Worm (Caenorhabditis elegans) whole organism, young adult: ENCODE measurements around the gene mrpl-53.

Experiments
- B0035.1 ChIP-seq: sonication (generic microtip); optimal IDR thresholded peaks from 2 replicates; lab custom pipeline; 2016; ENCODE audit warnings: missing genetic modification characterization, mild to moderate bottlenecking, missing compliant biosample characterization, missing genotype, missing genetic modification reagents
- B0261.1 ChIP-seq: sonication (generic microtip); optimal IDR thresholded peaks from 2 replicates; lab custom pipeline; 2016; ENCODE audit warnings: mild to moderate bottlenecking, missing genetic modification characterization, moderate library complexity, missing compliant biosample characterization
- B0336.3 ChIP-seq: fragments of 200-800 bp; sonication (Bioruptor generic); IDR thresholded peaks from 2 replicates; pipeline ENCODE4 v1.3.6; 2022; ENCODE audit warnings: missing genetic modification characterization, missing compliant biosample characterization
- C17E4.6 ChIP-seq: fragments of 200-800 bp; sonication (Bioruptor generic); IDR thresholded peaks from 2 replicates; pipeline ENCODE4 v1.3.6; 2022; ENCODE audit warnings: missing genetic modification reagents, missing genetic modification characterization, missing compliant biosample characterization
- D2030.7 ChIP-seq: fragments of 200-800 bp; sonication (Bioruptor generic); IDR thresholded peaks from 2 replicates; pipeline ENCODE4 v1.3.6; 2022; ENCODE audit warnings: missing genetic modification reagents, missing genetic modification characterization, missing compliant biosample characterization
- F10E7.11 ChIP-seq: sonication (generic microtip); optimal IDR thresholded peaks from 2 replicates; lab custom pipeline; 2017; ENCODE audit warnings: mild to moderate bottlenecking, missing genetic modification characterization, moderate library complexity, missing compliant biosample characterization
- F55B11.4 ChIP-seq: sonication (generic microtip); optimal IDR thresholded peaks from 2 replicates; lab custom pipeline; 2016; ENCODE audit warnings: missing compliant biosample characterization, missing genetic modification characterization, borderline replicate concordance; ENCODE audit not compliant: insufficient read depth
- K12H6.12 ChIP-seq: fragments of 200-800 bp; sonication (Bioruptor generic); optimal IDR thresholded peaks from 2 replicates; lab custom pipeline; 2018; ENCODE audit warnings: mild to moderate bottlenecking, missing genetic modification characterization, missing compliant biosample characterization
- T26A5.8 ChIP-seq: sonication (generic microtip); optimal IDR thresholded peaks from 2 replicates; lab custom pipeline; 2016; ENCODE audit warnings: missing genetic modification characterization, missing compliant biosample characterization
- Y53G8AR.9 ChIP-seq: fragments of 200-800 bp; sonication (Bioruptor generic); conservative IDR thresholded peaks from 2 replicates; pipeline ENCODE4 v1.3.6; 2022; ENCODE audit warnings: missing genetic modification reagents, missing genetic modification characterization, missing compliant biosample characterization
- Y56A3A.18 ChIP-seq: fragments of 200-800 bp; sonication (Bioruptor generic); IDR thresholded peaks from 2 replicates; pipeline ENCODE4 v1.3.6; 2022; ENCODE audit warnings: missing genetic modification reagents, missing genetic modification characterization, missing compliant biosample characterization
- Y79H2A.3 ChIP-seq: fragments of 200-800 bp; sonication (Bioruptor generic); conservative IDR thresholded peaks from 2 replicates; pipeline ENCODE4 v1.3.6; 2022; ENCODE audit warnings: missing genetic modification reagents, missing genetic modification characterization, missing compliant biosample characterization
- Y95B8A.8 ChIP-seq: fragments of 200-800 bp; sonication (Bioruptor generic); IDR thresholded peaks from 2 replicates; pipeline ENCODE4 v1.3.6; 2022; ENCODE audit warnings: missing genetic modification reagents, missing genetic modification characterization, missing compliant biosample characterization
- akir-1 ChIP-seq: fragments of 200-800 bp; sonication (Bioruptor generic); optimal IDR thresholded peaks from 2 replicates; lab custom pipeline; 2018; ENCODE audit warnings: mild to moderate bottlenecking, missing genetic modification characterization, moderate library complexity, missing compliant biosample characterization
- ama-1 ChIP-seq, 3 experiments: fragments of 150-350 bp in 1 of 3; sonication (generic microtip) in 2 of 3; optimal IDR thresholded peaks; 2 replicates each; lab custom pipeline; 2014 to 2018; ENCODE audit warnings: missing biosample characterization in 2 of 3, missing genetic modification characterization in 2 of 3, missing genetic modification reagents in 2 of 3
- aptf-2 ChIP-seq: fragments of 200-800 bp; sonication (Bioruptor generic); conservative IDR thresholded peaks from 2 replicates; pipeline ENCODE4 v1.3.6; 2022; ENCODE audit warnings: missing genetic modification reagents, missing genetic modification characterization, missing compliant biosample characterization
- aptf-3 ChIP-seq: fragments of 200-800 bp; sonication (Bioruptor generic); IDR thresholded peaks from 2 replicates; pipeline ENCODE4 v1.3.6; 2022; ENCODE audit warnings: missing genetic modification characterization, missing compliant biosample characterization
- athp-1 ChIP-seq: sonication (generic microtip); optimal IDR thresholded peaks from 2 replicates; lab custom pipeline; 2017; ENCODE audit warnings: mild to moderate bottlenecking, missing genetic modification characterization, missing compliant biosample characterization
- attf-6 ChIP-seq: fragments of 200-800 bp; sonication (Bioruptor generic); IDR thresholded peaks from 2 replicates; pipeline ENCODE4 v1.3.6; 2022; ENCODE audit warnings: missing genetic modification reagents, missing genetic modification characterization, missing compliant biosample characterization
- cebp-2 ChIP-seq: fragments of 200-800 bp; sonication (Bioruptor generic); IDR thresholded peaks from 2 replicates; pipeline ENCODE4 v1.3.6; 2022; ENCODE audit warnings: missing genetic modification characterization, missing compliant biosample characterization
- ceh-100 ChIP-seq: fragments of 200-800 bp; sonication (Bioruptor generic); IDR thresholded peaks from 2 replicates; pipeline ENCODE4 v1.3.6; 2022; ENCODE audit warnings: missing genetic modification reagents, missing genetic modification characterization, missing compliant biosample characterization
- ceh-79 ChIP-seq: sonication (generic microtip); optimal IDR thresholded peaks from 2 replicates; lab custom pipeline; 2017; ENCODE audit warnings: mild to moderate bottlenecking, missing genetic modification characterization, missing compliant biosample characterization
- chd-7 ChIP-seq: sonication (generic microtip); optimal IDR thresholded peaks from 2 replicates; lab custom pipeline; 2016; ENCODE audit warnings: mild to moderate bottlenecking, missing genetic modification characterization, moderate library complexity, missing compliant biosample characterization
- die-1 ChIP-seq: sonication (generic microtip); optimal IDR thresholded peaks from 2 replicates; lab custom pipeline; 2016; ENCODE audit warnings: missing genotype, mild to moderate bottlenecking, missing genetic modification characterization, missing compliant biosample characterization
- dox-1 ChIP-seq: fragments of 200-800 bp; sonication (Bioruptor generic); IDR thresholded peaks from 2 replicates; pipeline ENCODE4 v1.3.6; 2022; ENCODE audit warnings: missing genetic modification reagents, missing genetic modification characterization, missing compliant biosample characterization
- efl-1 ChIP-seq: fragments of 150-350 bp; optimal IDR thresholded peaks from 2 replicates; lab custom pipeline; 2014; ENCODE audit warnings: missing biosample characterization, missing genetic modification reagents, missing genetic modification characterization
- gei-17 ChIP-seq: fragments of 200-800 bp; sonication (Bioruptor generic); optimal IDR thresholded peaks from 2 replicates; lab custom pipeline; 2018; ENCODE audit warnings: mild to moderate bottlenecking, missing genetic modification characterization, missing compliant biosample characterization
- him-1 ChIP-seq: sonication (generic microtip); optimal IDR thresholded peaks from 2 replicates; lab custom pipeline; 2016; ENCODE audit warnings: missing genotype, missing genetic modification reagents, missing genetic modification characterization, missing compliant biosample characterization
- let-607 ChIP-seq, 2 experiments: fragments of 200-800 bp in 1 of 2; sonication (Bioruptor generic) in 1 of 2; sonication (generic microtip) in 1 of 2; optimal IDR thresholded peaks; 2 replicates each; lab custom pipeline; 2016 to 2018; ENCODE audit warnings: mild to moderate bottlenecking in 2 of 2, missing compliant biosample characterization in 2 of 2, missing genetic modification characterization in 2 of 2, moderate library complexity in 2 of 2, missing genotype in 1 of 2
- lin-26 ChIP-seq: fragments of 200-800 bp; sonication (Bioruptor generic); IDR thresholded peaks from 2 replicates; pipeline ENCODE4 v1.3.6; 2022; ENCODE audit warnings: missing genetic modification reagents, missing genetic modification characterization, missing compliant biosample characterization
- lir-1 ChIP-seq: fragments of 200-800 bp; sonication (Bioruptor generic); conservative IDR thresholded peaks from 2 replicates; pipeline ENCODE4 v1.3.6; 2022; ENCODE audit warnings: missing genetic modification reagents, missing genetic modification characterization, missing compliant biosample characterization
- madf-10 ChIP-seq: sonication (generic microtip); optimal IDR thresholded peaks from 2 replicates; lab custom pipeline; 2016; ENCODE audit warnings: mild to moderate bottlenecking, missing genetic modification characterization, missing compliant biosample characterization
- madf-6 ChIP-seq: fragments of 200-800 bp; sonication (Bioruptor generic); IDR thresholded peaks from 2 replicates; pipeline ENCODE4 v1.3.6; 2022; ENCODE audit warnings: missing genetic modification reagents, missing genetic modification characterization, missing compliant biosample characterization
- nhr-179 ChIP-seq: sonication (generic microtip); optimal IDR thresholded peaks from 2 replicates; lab custom pipeline; 2016; ENCODE audit warnings: mild to moderate bottlenecking, missing genetic modification characterization, missing compliant biosample characterization
- nhr-27 ChIP-seq: fragments of 200-800 bp; sonication (Bioruptor generic); optimal IDR thresholded peaks from 2 replicates; lab custom pipeline; 2018; ENCODE audit warnings: mild to moderate bottlenecking, missing genetic modification characterization, moderate library complexity, missing compliant biosample characterization
- pha-4 ChIP-seq: fragments of 150-350 bp; sonication (generic microtip); optimal IDR thresholded peaks from 2 replicates; lab custom pipeline; 2014; ENCODE audit warnings: missing biosample characterization, missing genetic modification reagents, missing genetic modification characterization
- tbp1 ChIP-seq: fragments of 200-800 bp; sonication (Bioruptor generic); optimal IDR thresholded peaks from 2 replicates; lab custom pipeline; 2018; ENCODE audit warnings: mild to moderate bottlenecking, missing genetic modification characterization, missing compliant biosample characterization
- tlf-1 ChIP-seq: fragments of 200-800 bp; sonication (Bioruptor generic); optimal IDR thresholded peaks from 2 replicates; lab custom pipeline; 2018; ENCODE audit warnings: mild to moderate bottlenecking, missing genetic modification characterization, missing compliant biosample characterization
- unc-130 ChIP-seq: sonication (generic microtip); optimal IDR thresholded peaks from 2 replicates; lab custom pipeline; 2016; ENCODE audit warnings: missing genetic modification reagents, missing genetic modification characterization, missing compliant biosample characterization
- ztf-25 ChIP-seq: fragments of 200-800 bp; sonication (Bioruptor generic); IDR thresholded peaks from 2 replicates; pipeline ENCODE4 v1.3.6; 2022; ENCODE audit warnings: missing genetic modification reagents, missing genetic modification characterization, missing compliant biosample characterization
- ztf-28 ChIP-seq: fragments of 200-800 bp; sonication (Bioruptor generic); IDR thresholded peaks from 2 replicates; pipeline ENCODE4 v1.3.6; 2022; ENCODE audit warnings: missing genetic modification reagents, missing genetic modification characterization, missing compliant biosample characterization
- ztf-3 ChIP-seq: fragments of 200-800 bp; sonication (Bioruptor generic); optimal IDR thresholded peaks from 2 replicates; lab custom pipeline; 2018; ENCODE audit warnings: mild to moderate bottlenecking, missing genetic modification characterization, missing compliant biosample characterization
- ztf-6 ChIP-seq: fragments of 200-800 bp; sonication (Bioruptor generic); IDR thresholded peaks from 2 replicates; pipeline ENCODE4 v1.3.6; 2022; ENCODE audit warnings: missing genetic modification reagents, missing genetic modification characterization, missing compliant biosample characterization

The mrpl-53 gene

ce11 chrII:9617039-9617901 lies 19.8 kb downstream of the mrpl-53 start, which contains the start of gene hal-3 (continued):
- TF ChIP-seq tlf-1 (GFP tag; lab: Kevin White, UChicago): peak; percentile 21
- no peak for TF ChIP-seq nhr-179 (tag; lab: Kevin White, UChicago)
- no peak for TF ChIP-seq B0261.1 (tag; lab: Kevin White, UChicago)
- TF ChIP-seq attf-6 (GFP tag; lab: Robert Waterston, UW): no peak
- peak; percentile 52; the same call in 1 of the 2 replicates for TF ChIP-seq ztf-25 (GFP tag; lab: Robert Waterston, UW)
- no peak for TF ChIP-seq ztf-3 (GFP tag; lab: Kevin White, UChicago)
- TF ChIP-seq unc-130 (GFP tag; lab: Kevin White, UChicago): no peak
- no peak for TF ChIP-seq athp-1 (tag; lab: Kevin White, UChicago)
- peak; percentile 76 for TF ChIP-seq B0336.3 (GFP tag; lab: Robert Waterston, UW)
- no peak for TF ChIP-seq aptf-2 (GFP tag; lab: Robert Waterston, UW)
- no peak for TF ChIP-seq aptf-3
- TF ChIP-seq Y95B8A.8 (GFP tag; lab: Robert Waterston, UW): 0 out of 2 replicates have a peak, but pooled peaks have one; percentile 52
- peak; percentile 23 for TF ChIP-seq him-1 (tag; lab: Kevin White, UChicago)
- no peak for TF ChIP-seq dox-1
- TF ChIP-seq Y79H2A.3 (GFP tag; lab: Robert Waterston, UW): no peak
- no peak for TF ChIP-seq nhr-27 (tag; lab: Kevin White, UChicago)
- no peak for TF ChIP-seq efl-1
- TF ChIP-seq C17E4.6 (GFP tag; lab: Robert Waterston, UW): no peak
- TF ChIP-seq F10E7.11 (tag; lab: Kevin White, UChicago): peak; percentile 61
- no peak for TF ChIP-seq B0035.1 (tag; lab: Kevin White, UChicago)
- TF ChIP-seq K12H6.12 (tag; lab: Kevin White, UChicago): no peak
- peak in 1 of 2 experiments; percentile 56 for TF ChIP-seq let-607 (tag; optimal IDR thresholded peaks at IDR 0.05; lab: Kevin White, UChicago)
- no peak for TF ChIP-seq die-1 (tag; lab: Kevin White, UChicago)
- TF ChIP-seq ztf-28 (GFP tag; lab: Robert Waterston, UW): no peak
- TF ChIP-seq chd-7: no peak
- TF ChIP-seq ceh-79: peak; percentile 46
- TF ChIP-seq ama-1 (optimal IDR thresholded peaks at IDR 0.05; lab: Kevin White, UChicago): peak; percentile 77
- TF ChIP-seq ama-1 (GFP tag; optimal IDR thresholded peaks at IDR 0.05; lab: Kevin White, UChicago): no peak
- no peak for TF ChIP-seq lin-26 (GFP tag; lab: Robert Waterston, UW)
- TF ChIP-seq madf-10 (tag; lab: Kevin White, UChicago): no peak
- TF ChIP-seq Y56A3A.18 (GFP tag; lab: Robert Waterston, UW): no peak
- TF ChIP-seq pha-4: no peak
- TF ChIP-seq lir-1: no peak
- peak; percentile 1 for TF ChIP-seq T26A5.8 (tag; lab: Kevin White, UChicago)
- TF ChIP-seq ztf-6 (GFP tag; lab: Robert Waterston, UW): no peak
- no peak for TF ChIP-seq ceh-100 (GFP tag; lab: Robert Waterston, UW)
- no peak for TF ChIP-seq gei-17 (GFP tag; lab: Kevin White, UChicago)
- TF ChIP-seq D2030.7 (GFP tag; lab: Robert Waterston, UW): no peak
- TF ChIP-seq Y53G8AR.9: peak; percentile 73; the same call in 1 of the 2 replicates
- TF ChIP-seq madf-6 (GFP tag; lab: Robert Waterston, UW): peak; percentile 48; the same call in 1 of the 2 replicates
- no peak for TF ChIP-seq F55B11.4 (tag; lab: Kevin White, UChicago)
- TF ChIP-seq akir-1 (GFP tag; lab: Kevin White, UChicago): no peak
- TF ChIP-seq tbp1 (GFP tag; lab: Kevin White, UChicago): peak; percentile 20
- TF ChIP-seq cebp-2 (GFP tag; lab: Robert Waterston, UW): 0 out of 2 replicates have a peak, but pooled peaks have one; percentile 59
- TF ChIP-seq, all 124 proteins: peak for 26
